Worm (Caenorhabditis elegans) whole organism, mixed stage, embryonic: ENCODE data around the gene ZK809.5.

Experiments used
- M03D4.4 ChIP-seq: sonication (generic microtip); optimal IDR thresholded peaks from 2 replicates; lab custom pipeline; 2017; ENCODE audit warnings: mild to moderate bottlenecking, missing genetic modification characterization, missing compliant biosample characterization
- bed-3 ChIP-seq: fragments of 200-800 bp; sonication (Bioruptor generic); optimal IDR thresholded peaks from 3 replicates; lab custom pipeline; 2018; ENCODE audit warnings: mild to moderate bottlenecking, missing genetic modification characterization, moderate library complexity, missing compliant biosample characterization
- blmp-1 ChIP-seq: fragments of 150-350 bp; optimal IDR thresholded peaks from 2 replicates; lab custom pipeline; 2014; ENCODE audit warnings: missing biosample characterization, missing genetic modification characterization
- ceh-39 ChIP-seq: fragments of 150-350 bp; optimal IDR thresholded peaks from 2 replicates; lab custom pipeline; 2014; ENCODE audit warnings: missing biosample characterization, missing genetic modification characterization
- ceh-43 ChIP-seq: fragments of 200-800 bp; sonication (Bioruptor generic); optimal IDR thresholded peaks from 2 replicates; lab custom pipeline; 2018; ENCODE audit warnings: mild to moderate bottlenecking, missing genetic modification characterization, moderate library complexity, missing compliant biosample characterization
- cnd-1 ChIP-seq: fragments of 200-800 bp; sonication (Bioruptor generic); optimal IDR thresholded peaks from 2 replicates; lab custom pipeline; 2018; ENCODE audit warnings: mild to moderate bottlenecking, missing genetic modification characterization, missing compliant biosample characterization
- drap-1 ChIP-seq: fragments of 200-800 bp; sonication (Bioruptor generic); optimal IDR thresholded peaks from 3 replicates; lab custom pipeline; 2018; ENCODE audit warnings: mild to moderate bottlenecking, missing genetic modification characterization, missing compliant biosample characterization
- elt-1 ChIP-seq: sonication (generic microtip); optimal IDR thresholded peaks from 2 replicates; lab custom pipeline; 2017; ENCODE audit warnings: missing genetic modification characterization, mild to moderate bottlenecking, missing compliant biosample characterization, antibody characterized with exemption, moderate library complexity, borderline replicate concordance; ENCODE audit not compliant: insufficient read depth
- elt-3 ChIP-seq: fragments of 150-350 bp; optimal IDR thresholded peaks from 2 replicates; lab custom pipeline; 2014; ENCODE audit warnings: missing biosample characterization, missing genetic modification characterization
- ham-2 ChIP-seq: fragments of 200-800 bp; sonication (Bioruptor generic); optimal IDR thresholded peaks from 2 replicates; lab custom pipeline; 2018; ENCODE audit warnings: mild to moderate bottlenecking, missing genetic modification characterization, missing compliant biosample characterization
- hlh-1 ChIP-seq: fragments of 150-350 bp; optimal IDR thresholded peaks from 2 replicates; lab custom pipeline; 2014; ENCODE audit warnings: missing biosample characterization, missing genetic modification reagents, missing genetic modification characterization
- lin-13 ChIP-seq: fragments of 150-350 bp; optimal IDR thresholded peaks from 2 replicates; lab custom pipeline; 2014; ENCODE audit warnings: missing biosample characterization, missing genetic modification characterization
- lin-32 ChIP-seq: fragments of 200-800 bp; sonication (Bioruptor generic); optimal IDR thresholded peaks from 2 replicates; lab custom pipeline; 2018; ENCODE audit warnings: mild to moderate bottlenecking, missing genetic modification characterization, missing compliant biosample characterization
- lsy-2 ChIP-seq: fragments of 150-350 bp; optimal IDR thresholded peaks from 2 replicates; lab custom pipeline; 2014; ENCODE audit warnings: missing biosample characterization, missing genetic modification characterization
- mab-5 ChIP-seq: fragments of 150-350 bp; optimal IDR thresholded peaks from 2 replicates; lab custom pipeline; 2014; ENCODE audit warnings: missing biosample characterization, missing genetic modification characterization
- mep-1 ChIP-seq: fragments of 150-350 bp; optimal IDR thresholded peaks from 2 replicates; lab custom pipeline; 2017; ENCODE audit warnings: missing biosample characterization, missing genetic modification reagents, missing genetic modification characterization, inconsistent platforms
- mls-2 ChIP-seq: sonication (generic microtip); optimal IDR thresholded peaks from 2 replicates; lab custom pipeline; 2016; ENCODE audit warnings: mild to moderate bottlenecking, missing genetic modification characterization, moderate library complexity, missing compliant biosample characterization
- nhr-12 ChIP-seq: fragments of 150-350 bp; optimal IDR thresholded peaks from 2 replicates; lab custom pipeline; 2014; ENCODE audit warnings: missing biosample characterization, missing genetic modification characterization
- nhr-2 ChIP-seq: fragments of 150-350 bp; optimal IDR thresholded peaks from 2 replicates; lab custom pipeline; 2014; ENCODE audit warnings: missing biosample characterization, missing genetic modification characterization
- nhr-237 ChIP-seq: fragments of 150-350 bp; optimal IDR thresholded peaks from 2 replicates; lab custom pipeline; 2014; ENCODE audit warnings: missing biosample characterization, missing genetic modification characterization
- nhr-28 ChIP-seq: fragments of 150-350 bp; optimal IDR thresholded peaks from 2 replicates; lab custom pipeline; 2014; ENCODE audit warnings: missing biosample characterization, missing genetic modification characterization
- pha-4 ChIP-seq: fragments of 150-350 bp; optimal IDR thresholded peaks from 2 replicates; lab custom pipeline; 2018; ENCODE audit warnings: missing biosample characterization, missing genetic modification reagents, missing genetic modification characterization
- sem-2 ChIP-seq: fragments of 200-800 bp; sonication (Bioruptor generic); optimal IDR thresholded peaks from 2 replicates; lab custom pipeline; 2018; ENCODE audit warnings: mild to moderate bottlenecking, missing genetic modification characterization, missing compliant biosample characterization
- snpc-4 ChIP-seq: fragments of 150-350 bp; optimal IDR thresholded peaks from 2 replicates; lab custom pipeline; 2014; ENCODE audit warnings: missing biosample characterization, missing genetic modification characterization
- sptf-1 ChIP-seq: sonication (generic microtip); optimal IDR thresholded peaks from 2 replicates; lab custom pipeline; 2017; ENCODE audit warnings: mild to moderate bottlenecking, missing genetic modification characterization, moderate library complexity, missing compliant biosample characterization
- tbx-8 ChIP-seq: fragments of 200-800 bp; sonication (Bioruptor generic); optimal IDR thresholded peaks from 2 replicates; lab custom pipeline; 2018; ENCODE audit warnings: mild to moderate bottlenecking, missing genetic modification characterization, moderate library complexity, missing compliant biosample characterization
- unc-120 ChIP-seq: sonication (generic microtip); optimal IDR thresholded peaks from 2 replicates; lab custom pipeline; 2017; ENCODE audit warnings: missing genetic modification characterization, missing compliant biosample characterization; ENCODE audit not compliant: poor library complexity, severe bottlenecking
- unc-39 ChIP-seq: fragments of 150-350 bp; optimal IDR thresholded peaks from 2 replicates; lab custom pipeline; 2014; ENCODE audit warnings: missing biosample characterization, missing genetic modification characterization
- zip-8 ChIP-seq: fragments of 150-350 bp; optimal IDR thresholded peaks from 2 replicates; lab custom pipeline; 2014; ENCODE audit warnings: missing biosample characterization, missing genetic modification characterization
- ztf-11 ChIP-seq: fragments of 150-350 bp; optimal IDR thresholded peaks from 2 replicates; lab custom pipeline; 2014; ENCODE audit warnings: missing biosample characterization, missing genetic modification characterization

ZK809.5 gene

DNA sequence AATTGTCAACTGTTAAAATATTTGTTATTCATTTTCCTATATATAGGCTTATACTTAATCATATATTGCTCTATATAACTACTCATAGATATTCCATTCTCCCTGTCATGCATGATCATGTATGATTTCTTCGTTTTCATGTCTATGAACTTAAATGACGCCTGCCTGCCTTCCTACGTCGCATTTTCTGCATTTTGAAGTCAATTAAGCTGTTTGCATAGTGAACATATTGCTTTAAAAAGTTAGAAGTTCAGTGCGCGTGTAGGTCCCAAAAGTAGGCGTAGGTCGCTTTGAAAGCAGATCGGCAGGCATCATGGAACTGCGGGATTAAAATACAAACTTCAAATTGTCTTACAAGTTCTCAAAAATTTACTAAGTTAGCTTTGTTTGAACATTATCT is 11.8 kb upstream of the ZK809.5 start:
- TF ChIP-seq nhr-28 (tag; lab: Kevin White, UChicago) (no peak), bed-3 (no peak), unc-120 (no peak), sem-2 (GFP tag; lab: Kevin White, UChicago) (no peak), mls-2 (tag; lab: Kevin White, UChicago) (no peak), elt-3 (tag; lab: Kevin White, UChicago) (no peak), tbx-8 (GFP tag; lab: Kevin White, UChicago) (no peak), sptf-1 (no peak), cnd-1 (tag; lab: Kevin White, UChicago) (no peak), nhr-237 (tag; lab: Kevin White, UChicago) (no peak), M03D4.4 (tag; lab: Kevin White, UChicago) (no peak), snpc-4 (tag; lab: Kevin White, UChicago) (no peak), nhr-12 (tag; lab: Kevin White, UChicago) (no peak), ham-2 (GFP tag; lab: Kevin White, UChicago) (no peak), pha-4 (tag; lab: Kevin White, UChicago) (no peak), unc-39 (tag; lab: Kevin White, UChicago) (no peak), hlh-1 (tag; lab: Kevin White, UChicago) (no peak)

DNA sequence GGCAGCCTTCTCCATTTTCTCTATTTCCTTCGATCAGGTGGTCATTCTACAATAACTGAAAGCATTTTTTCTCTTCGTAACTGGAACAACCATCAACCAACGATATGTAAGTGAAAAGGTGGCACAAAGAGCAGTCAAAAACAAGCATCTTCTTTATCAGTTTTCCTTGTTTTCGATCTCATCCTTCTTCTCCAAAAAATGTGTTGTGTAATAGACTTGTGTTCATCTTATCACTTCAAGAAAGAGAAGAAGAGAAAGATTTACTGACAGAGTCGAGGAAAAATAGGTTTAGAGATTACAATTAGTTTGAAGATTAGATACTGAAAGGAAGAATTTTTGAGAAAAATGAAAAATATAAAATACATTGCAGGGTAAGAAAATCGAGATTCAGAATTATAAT is 11.2 kb upstream of the ZK809.5 start:
- no peak for TF ChIP-seq sem-2 (GFP tag; lab: Kevin White, UChicago)
- TF ChIP-seq unc-39 (tag; lab: Kevin White, UChicago), result no peak

DNA sequence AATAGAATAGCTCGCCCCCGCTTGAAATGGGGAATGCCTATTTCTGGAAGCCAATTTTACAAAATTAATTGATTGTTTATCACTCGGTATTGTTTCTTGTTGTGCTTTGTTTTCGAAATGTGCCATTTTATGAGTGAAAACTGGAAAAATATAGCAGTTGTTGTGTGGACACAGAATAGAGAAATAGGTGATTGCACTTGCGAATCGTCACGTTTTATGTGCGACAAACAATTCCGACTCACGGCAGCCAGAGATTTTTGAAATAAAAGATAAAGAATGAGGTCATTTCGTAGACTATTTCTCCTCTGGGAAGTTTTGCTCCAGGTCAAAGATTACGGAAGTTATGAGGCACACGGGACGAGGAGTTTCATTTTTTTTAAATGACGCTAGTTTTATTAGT is 9.6 kb upstream of the ZK809.5 start:
- peak; percentile 17 for TF ChIP-seq hlh-1 (tag; lab: Kevin White, UChicago)
- TF ChIP-seq ztf-11, result no peak

DNA sequence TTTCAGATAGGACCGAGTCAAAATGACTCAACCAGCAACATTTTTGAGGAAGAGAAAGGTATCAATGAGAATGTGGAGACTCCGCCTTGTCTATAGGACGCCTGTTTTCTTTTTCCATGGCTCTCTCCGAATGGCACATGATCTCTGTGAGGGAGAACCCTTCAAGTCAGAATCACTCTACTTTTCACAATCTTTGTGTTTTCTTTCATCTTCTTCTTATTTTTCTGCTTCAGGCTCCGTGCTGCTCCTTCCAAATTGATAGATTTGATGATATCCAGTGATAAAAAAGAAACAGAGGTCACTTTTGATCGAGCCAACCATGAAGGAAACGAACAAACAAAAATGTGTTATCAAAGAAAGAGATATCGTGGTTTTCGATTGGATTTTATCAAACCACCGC is 7.5 kb upstream of the ZK809.5 start, which contains the start of gene ZK809.8:
Gene ZK809.8, minus strand, starts transcription at position 34 of the 400 bp plus-strand sequence.
- TF ChIP-seq hlh-1 (tag; lab: Kevin White, UChicago) (peak; percentile 15), unc-39 (tag; lab: Kevin White, UChicago) (no peak), pha-4 (tag; lab: Kevin White, UChicago) (no peak), sptf-1 (no peak)

DNA sequence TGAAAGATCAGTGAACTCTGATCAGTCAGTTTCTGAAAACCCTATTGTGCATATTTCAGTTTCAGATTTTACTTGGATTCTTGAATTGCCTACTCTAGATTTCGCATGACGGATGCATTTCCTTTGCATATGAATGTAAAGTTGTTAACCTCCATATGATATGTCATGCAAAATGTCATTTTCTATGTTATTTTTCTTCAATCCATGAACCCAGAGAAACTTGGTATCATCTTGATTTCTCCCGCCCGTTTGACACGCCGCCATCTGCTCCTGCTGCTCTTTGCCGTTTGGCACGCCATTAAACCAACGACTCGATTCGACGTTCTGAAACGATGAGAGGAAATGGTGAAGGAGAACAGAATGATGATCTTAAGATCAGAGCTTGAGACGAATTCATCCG is 6.2 kb upstream of the ZK809.5 start:
- TF ChIP-seq blmp-1, result no peak

DNA sequence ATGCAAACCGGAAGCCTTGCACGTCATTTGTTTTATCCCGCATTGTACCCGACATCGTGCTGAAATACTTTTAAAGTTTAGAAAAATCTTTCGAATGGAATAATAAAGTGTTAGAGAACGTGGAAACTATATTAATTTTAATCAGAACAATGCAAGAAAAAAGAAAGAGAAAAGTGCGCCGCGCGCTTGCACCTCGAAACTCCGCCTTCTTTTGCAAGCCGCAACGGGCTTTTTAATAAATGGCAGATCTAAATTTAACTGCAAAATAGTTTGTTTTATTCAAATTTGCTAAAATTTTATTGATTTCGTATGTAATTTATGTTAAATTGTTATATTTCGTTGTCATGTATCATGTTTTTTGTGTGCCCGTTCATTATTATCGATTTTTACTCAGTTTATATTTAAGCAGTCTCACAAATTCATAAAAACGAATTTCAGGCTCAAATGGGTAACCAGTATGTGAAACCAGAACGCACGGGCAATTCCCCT is 4.5 kb upstream of the ZK809.5 start, which contains the start of the genes acl-3 and ndub-6:
Gene acl-3, minus strand, starts transcription at position 59 of the 489 bp plus-strand sequence.
Gene ndub-6, plus strand, starts transcription at position 439 of the 489 bp plus-strand sequence.
- TF ChIP-seq drap-1 (GFP tag; lab: Kevin White, UChicago) (no peak), ham-2 (GFP tag; lab: Kevin White, UChicago) (no peak), ztf-11 (no peak), lin-32 (GFP tag; lab: Kevin White, UChicago) (no peak), cnd-1 (tag; lab: Kevin White, UChicago) (no peak), snpc-4 (tag; lab: Kevin White, UChicago) (no peak), mls-2 (tag; lab: Kevin White, UChicago) (no peak), bed-3 (no peak), mab-5 (no peak), ceh-43 (GFP tag; lab: Kevin White, UChicago) (no peak), tbx-8 (GFP tag; lab: Kevin White, UChicago) (no peak), sem-2 (GFP tag; lab: Kevin White, UChicago) (no peak), pha-4 (tag; lab: Kevin White, UChicago) (no peak), zip-8 (tag; lab: Kevin White, UChicago) (no peak), hlh-1 (tag; lab: Kevin White, UChicago) (no peak)

DNA sequence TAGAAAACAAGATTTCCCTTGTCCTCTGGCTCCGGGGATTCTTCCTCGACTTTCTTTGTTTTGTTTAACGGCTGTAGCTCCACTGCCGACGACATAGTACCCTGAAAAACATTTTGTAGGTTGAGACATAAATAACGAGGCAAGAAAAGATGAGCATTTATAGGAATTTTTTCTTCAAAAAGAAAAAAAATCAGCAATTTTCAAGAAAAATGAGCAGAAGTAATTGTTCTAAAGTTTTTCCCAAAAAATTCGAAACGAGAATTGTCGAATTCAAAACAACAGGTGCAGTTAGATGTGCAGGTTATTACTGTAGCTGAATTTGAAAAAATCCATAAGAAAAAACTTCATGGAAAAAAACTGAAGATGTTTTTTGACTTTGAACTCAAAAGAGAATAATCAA is 1.2 kb upstream of the ZK809.5 start, which contains the start of gene ent-1:
Gene ent-1, minus strand, starts transcription at position 101 of the 400 bp plus-strand sequence.
- no peak for TF ChIP-seq nhr-237 (tag; lab: Kevin White, UChicago)
- no peak for TF ChIP-seq ham-2 (GFP tag; lab: Kevin White, UChicago)
- TF ChIP-seq unc-120, result no peak
- TF ChIP-seq ceh-39 (tag; lab: Kevin White, UChicago), result no peak
- no peak for TF ChIP-seq blmp-1
- TF ChIP-seq bed-3, result no peak
- TF ChIP-seq tbx-8 (GFP tag; lab: Kevin White, UChicago), result no peak
- no peak for TF ChIP-seq cnd-1 (tag; lab: Kevin White, UChicago)
- TF ChIP-seq elt-1 (tag; lab: Kevin White, UChicago), result no peak
- no peak for TF ChIP-seq mep-1
- no peak for TF ChIP-seq nhr-2 (tag; lab: Kevin White, UChicago)
- TF ChIP-seq elt-3 (tag; lab: Kevin White, UChicago), result no peak
- no peak for TF ChIP-seq hlh-1 (tag; lab: Kevin White, UChicago)
- TF ChIP-seq lsy-2 (tag; lab: Kevin White, UChicago), result no peak
- no peak for TF ChIP-seq unc-39 (tag; lab: Kevin White, UChicago)
- no peak for TF ChIP-seq sem-2 (GFP tag; lab: Kevin White, UChicago)
- TF ChIP-seq lin-13 (tag; lab: Kevin White, UChicago), result no peak
- TF ChIP-seq, all 35 proteins: peak for 0
